Fruit fly (Drosophila melanogaster): ENCODE data around the gene numb.
A peak's percentile ranks its signal among the peaks of the same experiment; 100 is the strongest.

Gene numb

dm6 chr2L:9495418-9495779 is 58.1 kb downstream of the numb start, which contains the start of gene CG33298:
TSS of gene CG33298 (plus strand) at chr2L:9495474.
- TF ChIP-seq psq (GFP tag; optimal IDR thresholded peaks at IDR 0.05) (no peak), rgr (GFP tag; optimal IDR thresholded peaks at IDR 0.05) (peak; percentile 2), HLH106 (tag; optimal IDR thresholded peaks at IDR 0.05) (no peak), Hr83 (GFP tag; optimal IDR thresholded peaks at IDR 0.05; ENCODE audit: poor library complexity, severe bottlenecking) (no peak), Rel (GFP tag; optimal IDR thresholded peaks at IDR 0.05) (no peak), Rel (tag; optimal IDR thresholded peaks at IDR 0.05) (peak; percentile 89), h (GFP tag; optimal IDR thresholded peaks at IDR 0.05) (peak; percentile 36), CrebA (GFP tag; optimal IDR thresholded peaks at IDR 0.05; ENCODE audit: borderline replicate concordance) (no peak), Hr78 (GFP tag; optimal IDR thresholded peaks at IDR 0.05) (no peak), OdsH (GFP tag; optimal IDR thresholded peaks at IDR 0.05) (no peak), jim (GFP tag; optimal IDR thresholded peaks at IDR 0.05) (no peak), usp (GFP tag; optimal IDR thresholded peaks at IDR 0.05) (no peak), brk (GFP tag; optimal IDR thresholded peaks at IDR 0.05) (no peak), Hnf4 (GFP tag; optimal IDR thresholded peaks at IDR 0.05) (peak; percentile 24), dl (GFP tag; optimal IDR thresholded peaks at IDR 0.05; ENCODE audit: insufficient read depth in 1 of 2, partially characterized antibody in 2 of 2) (no peak), Abd-B (GFP tag; optimal IDR thresholded peaks at IDR 0.05) (no peak), CG32264 (GFP tag; optimal IDR thresholded peaks at IDR 0.05) (no peak), GATAd (GFP tag; optimal IDR thresholded peaks at IDR 0.05) (no peak), woc (GFP tag; optimal IDR thresholded peaks at IDR 0.05) (no peak), Vsx2 (GFP tag; optimal IDR thresholded peaks at IDR 0.05; ENCODE audit: partially characterized antibody) (no peak), sage (GFP tag; optimal IDR thresholded peaks at IDR 0.05) (no peak), ey (GFP tag; optimal IDR thresholded peaks at IDR 0.05) (no peak), dmrt93B (GFP tag; optimal IDR thresholded peaks at IDR 0.05) (no peak), fru (GFP tag; optimal IDR thresholded peaks at IDR 0.05) (no peak), foxo (GFP tag; optimal IDR thresholded peaks at IDR 0.05) (no peak), N (GFP tag; optimal IDR thresholded peaks at IDR 0.05) (no peak), Jra (GFP tag; optimal IDR thresholded peaks at IDR 0.05) (no peak)

dm6 chr2L:9495870-9496269 is 58.6 kb downstream of the numb start:
- TF ChIP-seq Vsx2 (GFP tag; optimal IDR thresholded peaks at IDR 0.05; ENCODE audit: partially characterized antibody) (no peak), N (GFP tag; optimal IDR thresholded peaks at IDR 0.05) (no peak), Jra (GFP tag; optimal IDR thresholded peaks at IDR 0.05) (no peak), psq (GFP tag; optimal IDR thresholded peaks at IDR 0.05) (no peak), woc (GFP tag; optimal IDR thresholded peaks at IDR 0.05) (no peak), HLH106 (tag; optimal IDR thresholded peaks at IDR 0.05) (no peak)

dm6 chr2L:9496378-9497284 is 59.4 kb downstream of the numb start:
- TF ChIP-seq GATAd (GFP tag; optimal IDR thresholded peaks at IDR 0.05) (no peak), dsf (GFP tag; optimal IDR thresholded peaks at IDR 0.05; ENCODE audit: borderline replicate concordance) (no peak), Dif (GFP tag; optimal IDR thresholded peaks at IDR 0.05; ENCODE audit: partially characterized antibody) (peak; percentile 77), Hnf4 (GFP tag; optimal IDR thresholded peaks at IDR 0.05) (peak; percentile 58), tai (GFP tag; optimal IDR thresholded peaks at IDR 0.05) (no peak), pan (optimal IDR thresholded peaks at IDR 0.05) (no peak), sage (GFP tag; optimal IDR thresholded peaks at IDR 0.05) (no peak), OdsH (GFP tag; optimal IDR thresholded peaks at IDR 0.05) (no peak), Rel (GFP tag; optimal IDR thresholded peaks at IDR 0.05) (no peak), Rel (tag; optimal IDR thresholded peaks at IDR 0.05) (peak; percentile 80), ey (GFP tag; optimal IDR thresholded peaks at IDR 0.05) (peak; percentile 28), jim (GFP tag; optimal IDR thresholded peaks at IDR 0.05) (no peak), sv (GFP tag; optimal IDR thresholded peaks at IDR 0.05) (no peak), Sp1 (GFP tag; optimal IDR thresholded peaks at IDR 0.05) (peak; percentile 27), Abd-B (GFP tag; optimal IDR thresholded peaks at IDR 0.05) (no peak), usp (GFP tag; optimal IDR thresholded peaks at IDR 0.05) (no peak), Dfd (GFP tag; optimal IDR thresholded peaks at IDR 0.05) (no peak), woc (GFP tag; optimal IDR thresholded peaks at IDR 0.05) (peak; percentile 42), dmrt93B (GFP tag; optimal IDR thresholded peaks at IDR 0.05) (peak; percentile 11), psq (GFP tag; optimal IDR thresholded peaks at IDR 0.05) (peak; percentile 64), rgr (GFP tag; optimal IDR thresholded peaks at IDR 0.05) (peak; percentile 64), brk (GFP tag; optimal IDR thresholded peaks at IDR 0.05) (no peak), CG32264 (GFP tag; optimal IDR thresholded peaks at IDR 0.05) (peak; percentile 29), h (GFP tag; optimal IDR thresholded peaks at IDR 0.05) (peak; percentile 41), Hr78 (GFP tag; optimal IDR thresholded peaks at IDR 0.05) (no peak), dl (GFP tag; optimal IDR thresholded peaks at IDR 0.05; ENCODE audit: insufficient read depth in 1 of 2, partially characterized antibody in 2 of 2) (peak; percentile 29 to 64), foxo (GFP tag; optimal IDR thresholded peaks at IDR 0.05) (peak in 1 of 2 experiments; percentile 62), fru (GFP tag; optimal IDR thresholded peaks at IDR 0.05) (peak; percentile 57), Jra (GFP tag; optimal IDR thresholded peaks at IDR 0.05) (peak; percentile 8), CrebA (GFP tag; optimal IDR thresholded peaks at IDR 0.05; ENCODE audit: borderline replicate concordance) (no peak), Mio (GFP tag; optimal IDR thresholded peaks at IDR 0.05) (no peak), HLH106 (tag; optimal IDR thresholded peaks at IDR 0.05) (peak; percentile 42), CG9705 (GFP tag; optimal IDR thresholded peaks at IDR 0.05) (no peak), lola (GFP tag; optimal IDR thresholded peaks at IDR 0.05) (no peak), Vsx2 (GFP tag; optimal IDR thresholded peaks at IDR 0.05; ENCODE audit: partially characterized antibody) (peak; percentile 61), br (GFP tag; optimal IDR thresholded peaks at IDR 0.05) (peak; percentile 1), N (GFP tag; optimal IDR thresholded peaks at IDR 0.05) (no peak), Myc (optimal IDR thresholded peaks at IDR 0.05) (no peak), Hr83 (GFP tag; optimal IDR thresholded peaks at IDR 0.05; ENCODE audit: poor library complexity, severe bottlenecking) (peak; percentile 71)
